Worm (Caenorhabditis elegans): ENCODE results near the gene C40A11.7.
"Not testable (repeated sequence)": the region's sequence is repeated elsewhere in the genome, so short reads cannot be mapped to it uniquely, and the experiment has no call there.

ce11 chrII:2153708-2154107, 3.3 kb upstream of the C40A11.7 start, which contains the start of gene math-18:
- not testable (repeated sequence) for TF ChIP-seq flt-1 (GFP tag; IDR thresholded peaks at IDR 0.05); ref-1 (GFP tag; conservative IDR thresholded peaks at IDR 0.05); klf-2 (GFP tag; conservative IDR thresholded peaks at IDR 0.05); med-1 (GFP tag; optimal IDR thresholded peaks at IDR 0.05; ENCODE audit: insufficient read depth); ztf-23 (GFP tag; IDR thresholded peaks at IDR 0.05); T22C8.4 (GFP tag; IDR thresholded peaks at IDR 0.05); ztf-29 (GFP tag; IDR thresholded peaks at IDR 0.05); cog-1 (tag; optimal IDR thresholded peaks at IDR 0.05); tab-1 (GFP tag; IDR thresholded peaks at IDR 0.05)
